Fruit fly (Drosophila melanogaster) whole organism, pupa: ENCODE data around the gene Or85a.

Source experiments
- CG10348 ChIP-seq: fragments of 200-800 bp; sonication (Bioruptor generic); IDR thresholded peaks from 2 replicates; pipeline ENCODE4 v1.3.6; 2022; ENCODE audit warnings: missing biosample characterization, missing genetic modification characterization
- CG12605 ChIP-seq: fragments of 200-800 bp; sonication (Bioruptor generic); IDR thresholded peaks from 2 replicates; pipeline ENCODE4 v1.3.6; 2022; ENCODE audit warnings: missing biosample characterization, missing genetic modification characterization
- CG13204 ChIP-seq: fragments of 200-800 bp; sonication (Bioruptor generic); optimal IDR thresholded peaks from 2 replicates; lab custom pipeline; 2018; ENCODE audit warnings: missing biosample characterization, mild to moderate bottlenecking, missing genetic modification characterization, moderate library complexity
- CG14655 ChIP-seq: fragments of 200-800 bp; sonication (Bioruptor generic); optimal IDR thresholded peaks from 3 replicates; lab custom pipeline; 2017; ENCODE audit warnings: mild to moderate bottlenecking, missing biosample characterization, missing genetic modification reagents, missing genetic modification characterization
- CG15710 ChIP-seq: fragments of 200-800 bp; sonication (Bioruptor generic); optimal IDR thresholded peaks from 2 replicates; lab custom pipeline; 2018; ENCODE audit warnings: missing biosample characterization, mild to moderate bottlenecking, missing genetic modification characterization, moderate library complexity
- CG17806 ChIP-seq: fragments of 200-800 bp; sonication (Bioruptor generic); optimal IDR thresholded peaks from 2 replicates; lab custom pipeline; 2018; ENCODE audit warnings: missing biosample characterization, mild to moderate bottlenecking, missing genetic modification characterization, moderate library complexity
- CG32121 ChIP-seq: fragments of 200-800 bp; sonication (Bioruptor generic); IDR thresholded peaks from 2 replicates; pipeline ENCODE4 v1.3.6; 2022; ENCODE audit warnings: missing biosample characterization, missing genetic modification characterization
- CG34367 ChIP-seq: fragments of 200-800 bp; sonication (Bioruptor generic); optimal IDR thresholded peaks from 2 replicates; lab custom pipeline; 2018; ENCODE audit warnings: missing biosample characterization, mild to moderate bottlenecking, missing genetic modification characterization
- CG4496 ChIP-seq: fragments of 200-800 bp; sonication (Bioruptor generic); IDR thresholded peaks from 3 replicates; pipeline ENCODE4 v1.3.6; 2022; ENCODE audit warnings: missing biosample characterization, missing genetic modification characterization
- CG8159 ChIP-seq: fragments of 200-800 bp; sonication (Bioruptor generic); optimal IDR thresholded peaks from 3 replicates; lab custom pipeline; 2018; ENCODE audit warnings: missing biosample characterization, mild to moderate bottlenecking, missing genetic modification characterization, moderate library complexity
- CG8301 ChIP-seq: fragments of 200-800 bp; sonication (Bioruptor generic); optimal IDR thresholded peaks from 2 replicates; lab custom pipeline; 2018; ENCODE audit warnings: missing biosample characterization, mild to moderate bottlenecking, missing genetic modification characterization
- CG9948 ChIP-seq: fragments of 200-800 bp; sonication (Bioruptor generic); optimal IDR thresholded peaks from 2 replicates; lab custom pipeline; 2018; ENCODE audit warnings: missing biosample characterization, mild to moderate bottlenecking, missing genetic modification characterization, moderate library complexity
- D1 ChIP-seq: fragments of 200-800 bp; sonication (Bioruptor generic); optimal IDR thresholded peaks from 2 replicates; lab custom pipeline; 2018; ENCODE audit warnings: missing biosample characterization, mild to moderate bottlenecking, missing genetic modification characterization, moderate library complexity
- EcR ChIP-seq: fragments of 200-800 bp; sonication (Bioruptor generic); optimal IDR thresholded peaks from 3 replicates; lab custom pipeline; 2019; ENCODE audit warnings: missing biosample characterization, missing genetic modification characterization, mild to moderate bottlenecking, moderate library complexity, missing genetic modification reagents
- Ets98B ChIP-seq: fragments of 200-800 bp; sonication (Bioruptor generic); IDR thresholded peaks from 2 replicates; pipeline ENCODE4 v1.3.6; 2022; ENCODE audit warnings: missing biosample characterization, missing genetic modification characterization
- Pif1A ChIP-seq: fragments of 200-800 bp; sonication (Bioruptor generic); optimal IDR thresholded peaks from 3 replicates; lab custom pipeline; 2016; ENCODE audit warnings: missing biosample characterization, missing genetic modification characterization
- Pif1B ChIP-seq: fragments of 200-800 bp; sonication (Bioruptor generic); optimal IDR thresholded peaks from 3 replicates; lab custom pipeline; 2016; ENCODE audit warnings: missing biosample characterization, missing genetic modification characterization
- Snoo ChIP-seq: fragments of 200-800 bp; sonication (Bioruptor generic); optimal IDR thresholded peaks from 3 replicates; lab custom pipeline; 2017; ENCODE audit warnings: missing biosample characterization, mild to moderate bottlenecking, missing genetic modification characterization, inconsistent platforms
- fd96Ca ChIP-seq: fragments of 200-800 bp; sonication (Bioruptor generic); IDR thresholded peaks from 3 replicates; pipeline ENCODE4 v1.3.6; 2022; ENCODE audit warnings: missing biosample characterization, missing genetic modification characterization
- gl ChIP-seq: fragments of 200-800 bp; sonication (Bioruptor generic); optimal IDR thresholded peaks from 2 replicates; lab custom pipeline; 2018; ENCODE audit warnings: missing biosample characterization, mild to moderate bottlenecking, missing genetic modification characterization
- rn ChIP-seq: fragments of 200-800 bp; sonication (Bioruptor generic); IDR thresholded peaks from 2 replicates; pipeline ENCODE4 v1.3.6; 2022; ENCODE audit warnings: missing biosample characterization, missing genetic modification characterization

Or85a gene

DNA sequence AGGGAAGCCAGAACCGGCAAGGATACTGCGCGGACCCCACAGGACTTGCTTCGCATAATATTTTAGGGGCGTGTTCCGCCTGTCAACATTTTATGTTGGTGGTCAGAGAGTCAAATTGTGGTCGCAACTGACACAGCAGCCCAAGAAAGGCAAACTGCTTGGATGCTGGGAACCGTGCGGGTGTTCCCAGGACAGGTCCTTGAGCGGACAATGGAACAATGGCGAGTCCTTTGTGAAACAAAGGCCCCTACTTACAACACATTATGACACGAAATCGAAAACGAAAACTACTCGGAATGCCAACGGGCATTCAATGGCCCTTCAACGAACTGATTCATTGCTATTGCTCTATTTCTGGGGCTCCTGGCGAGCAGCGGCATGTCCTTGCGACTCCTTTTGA lies 37.3 kb upstream of the Or85a start:
- TF ChIP-seq Snoo (no peak), CG14655 (GFP tag; lab: Kevin White, UChicago) (no peak), CG8159 (tag; lab: Kevin White, UChicago) (no peak), CG12605 (no peak), CG13204 (GFP tag; lab: Kevin White, UChicago) (no peak), CG8301 (no peak), CG9948 (tag; lab: Kevin White, UChicago) (no peak), CG32121 (no peak), CG17806 (no peak)

dm6 chr3R:8285727-8286344 lies 35.7 kb upstream of the Or85a start:
- TF ChIP-seq CG4496 (GFP tag; lab: Robert Waterston, UW) (no peak), Pif1B (GFP tag; lab: Kevin White, UChicago) (no peak), CG17806 (no peak), CG8159 (tag; lab: Kevin White, UChicago) (no peak), CG10348 (GFP tag; lab: Robert Waterston, UW) (no peak), EcR (no peak), Ets98B (GFP tag; lab: Robert Waterston, UW) (no peak), CG12605 (no peak), CG13204 (GFP tag; lab: Kevin White, UChicago) (no peak), gl (no peak), CG9948 (tag; lab: Kevin White, UChicago) (no peak), Pif1A (GFP tag; lab: Kevin White, UChicago) (no peak), rn (no peak), D1 (tag; lab: Kevin White, UChicago) (no peak), fd96Ca (no peak), CG15710 (tag; lab: Kevin White, UChicago) (no peak)

DNA sequence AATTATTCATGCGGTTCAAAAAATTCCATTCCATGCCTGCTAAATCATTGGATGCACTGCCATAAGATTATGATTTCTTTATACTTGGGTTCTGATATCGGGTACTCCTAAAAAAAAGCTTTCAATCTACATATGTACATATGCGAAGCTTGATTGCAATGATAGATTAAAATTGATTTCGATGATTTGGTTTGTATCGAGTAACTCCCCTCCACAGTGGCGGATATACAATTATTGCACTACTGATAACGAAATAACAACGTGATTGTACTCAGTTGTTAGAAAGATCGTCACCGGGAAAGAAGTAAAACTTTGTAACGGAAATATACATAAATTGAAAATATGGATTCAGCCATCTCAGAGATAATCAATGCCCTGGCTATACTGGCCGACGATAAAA lies 33.9 kb upstream of the Or85a start, which contains the start of gene Nazo:
Gene Nazo (plus strand): TSS at position 180 of the 400 bp plus-strand sequence.
- TF ChIP-seq EcR (no peak), CG17806 (no peak), gl (no peak), D1 (tag; lab: Kevin White, UChicago) (no peak), Snoo (no peak), CG12605 (no peak), CG8301 (no peak), CG34367 (no peak), CG32121 (no peak), rn (no peak), CG4496 (GFP tag; lab: Robert Waterston, UW) (no peak), CG9948 (tag; lab: Kevin White, UChicago) (no peak), CG14655 (GFP tag; lab: Kevin White, UChicago) (no peak), CG10348 (GFP tag; lab: Robert Waterston, UW) (no peak), CG13204 (GFP tag; lab: Kevin White, UChicago) (no peak), Pif1A (GFP tag; lab: Kevin White, UChicago) (no peak), fd96Ca (no peak)
- TF ChIP-seq, all 21 proteins: peak for 0

DNA sequence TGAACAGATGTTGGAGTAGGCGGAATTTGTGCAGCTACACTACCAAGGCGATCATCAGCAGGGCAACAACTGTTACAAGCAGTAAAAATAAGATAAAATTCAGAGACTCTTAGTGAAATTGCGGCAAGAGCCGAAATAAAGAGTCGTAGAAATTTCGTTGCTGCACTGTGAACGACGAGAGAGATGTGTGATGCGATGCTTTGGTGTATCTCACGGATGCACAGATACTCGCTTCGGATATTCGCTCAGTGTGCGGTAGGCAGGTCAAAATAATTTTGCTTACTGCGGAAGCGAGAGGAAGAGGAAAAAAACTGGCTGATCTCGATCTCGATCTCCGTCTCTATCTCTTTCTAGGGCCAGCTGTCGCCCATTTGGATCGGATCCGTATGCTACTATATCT lies 32.8 kb upstream of the Or85a start:
- TF ChIP-seq Pif1A (GFP tag; lab: Kevin White, UChicago) (no peak), CG17806 (no peak), CG15710 (tag; lab: Kevin White, UChicago) (no peak), CG12605 (no peak), Pif1B (GFP tag; lab: Kevin White, UChicago) (no peak), gl (no peak), CG8159 (tag; lab: Kevin White, UChicago) (no peak), rn (no peak), CG9948 (tag; lab: Kevin White, UChicago) (no peak), CG13204 (GFP tag; lab: Kevin White, UChicago) (no peak), fd96Ca (no peak), CG34367 (no peak), Ets98B (GFP tag; lab: Robert Waterston, UW) (no peak), CG8301 (no peak), CG10348 (GFP tag; lab: Robert Waterston, UW) (no peak), D1 (tag; lab: Kevin White, UChicago) (no peak), Snoo (no peak), CG4496 (GFP tag; lab: Robert Waterston, UW) (no peak), CG14655 (GFP tag; lab: Kevin White, UChicago) (no peak)
- TF ChIP-seq, all 21 proteins: peak for 0

DNA sequence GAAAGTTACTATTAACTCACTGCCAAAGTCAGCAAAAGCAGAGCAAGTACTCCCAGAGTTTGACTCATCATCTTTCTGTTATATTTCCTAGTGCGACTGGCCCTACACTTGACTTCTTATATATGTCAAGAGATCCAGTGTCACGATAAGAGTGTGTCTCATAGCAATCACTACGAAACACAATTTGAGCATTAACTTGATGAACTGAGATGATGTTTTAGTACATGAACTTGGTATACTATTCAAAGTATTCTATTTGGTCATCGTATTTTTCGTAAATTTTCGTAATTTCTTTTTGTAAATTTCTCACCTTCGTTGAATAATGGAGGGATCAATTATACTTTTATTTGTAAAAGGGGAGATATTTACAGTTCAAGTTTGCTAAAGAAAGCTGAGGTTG lies 31.1 kb upstream of the Or85a start, which contains the start of gene CG11672:
Gene CG11672 (minus strand): TSS at position 101 of the 400 bp plus-strand sequence.
- TF ChIP-seq CG8301: no peak
- no peak for TF ChIP-seq CG13204 (GFP tag; lab: Kevin White, UChicago)
- no peak for TF ChIP-seq fd96Ca
- TF ChIP-seq gl: no peak
- no peak for TF ChIP-seq rn
- no peak for TF ChIP-seq CG9948 (tag; lab: Kevin White, UChicago)
- no peak for TF ChIP-seq CG12605
- no peak for TF ChIP-seq D1 (tag; lab: Kevin White, UChicago)
- no peak for TF ChIP-seq CG10348 (GFP tag; lab: Robert Waterston, UW)
- no peak for TF ChIP-seq Ets98B (GFP tag; lab: Robert Waterston, UW)
- no peak for TF ChIP-seq CG4496 (GFP tag; lab: Robert Waterston, UW)
- TF ChIP-seq EcR: no peak

- no peak for TF ChIP-seq CG32121
- no peak for TF ChIP-seq gl
- no peak for TF ChIP-seq CG14655 (GFP tag; lab: Kevin White, UChicago)
- no peak for TF ChIP-seq CG9948 (tag; lab: Kevin White, UChicago)
- no peak for TF ChIP-seq CG8301
- TF ChIP-seq CG4496 (GFP tag; lab: Robert Waterston, UW): no peak
- TF ChIP-seq CG12605: no peak
- TF ChIP-seq CG15710 (tag; lab: Kevin White, UChicago): no peak
- TF ChIP-seq D1 (tag; lab: Kevin White, UChicago): no peak
- no peak for TF ChIP-seq CG8159 (tag; lab: Kevin White, UChicago)
- no peak for TF ChIP-seq EcR
- no peak for TF ChIP-seq Pif1A (GFP tag; lab: Kevin White, UChicago)
- no peak for TF ChIP-seq rn
- no peak for TF ChIP-seq CG17806
- no peak for TF ChIP-seq Ets98B (GFP tag; lab: Robert Waterston, UW)
- no peak for TF ChIP-seq CG13204 (GFP tag; lab: Kevin White, UChicago)
- TF ChIP-seq Snoo: no peak
- TF ChIP-seq Pif1B (GFP tag; lab: Kevin White, UChicago): no peak
Observed at dm6 chr3R:8290940-8291339, 30.6 kb upstream of the Or85a start, which contains the start of gene CG31464. CG31464 (plus strand) TSS chr3R:8291240.
